Worm (Caenorhabditis elegans) whole organism, late embryonic: ENCODE data around the gene nspc-10.

Experiments
- K02D7.2 ChIP-seq: sonication (generic microtip); optimal IDR thresholded peaks from 2 replicates; lab custom pipeline; 2017; ENCODE audit warnings: mild to moderate bottlenecking, missing genetic modification characterization, missing compliant biosample characterization
- ceh-18 ChIP-seq: sonication (generic microtip); optimal IDR thresholded peaks from 2 replicates; lab custom pipeline; 2016; ENCODE audit warnings: missing genetic modification characterization, missing compliant biosample characterization
- ceh-48 ChIP-seq: sonication (generic microtip); optimal IDR thresholded peaks from 2 replicates; lab custom pipeline; 2016; ENCODE audit warnings: missing genetic modification characterization, inconsistent platforms, missing compliant biosample characterization
- ceh-6 ChIP-seq: fragments of 200-800 bp; sonication (Bioruptor generic); optimal IDR thresholded peaks from 2 replicates; lab custom pipeline; 2018; ENCODE audit warnings: mild to moderate bottlenecking, missing genetic modification characterization, missing compliant biosample characterization
- dve-1 ChIP-seq: sonication (generic microtip); optimal IDR thresholded peaks from 2 replicates; lab custom pipeline; 2017; ENCODE audit warnings: antibody characterized with exemption, mild to moderate bottlenecking, missing genetic modification characterization, missing compliant biosample characterization
- elt-2 ChIP-seq: sonication (generic microtip); optimal IDR thresholded peaks from 2 replicates; lab custom pipeline; 2016; ENCODE audit warnings: missing genetic modification reagents, missing genetic modification characterization, missing compliant biosample characterization
- nhr-11 ChIP-seq: fragments of 150-350 bp; optimal IDR thresholded peaks from 2 replicates; lab custom pipeline; 2014; ENCODE audit warnings: missing biosample characterization, missing genetic modification characterization
- pha-4 ChIP-seq: fragments of 150-350 bp; optimal IDR thresholded peaks from 2 replicates; lab custom pipeline; 2018; ENCODE audit warnings: missing biosample characterization, missing genetic modification reagents, missing genetic modification characterization
- pqm-1 ChIP-seq: sonication (generic microtip); optimal IDR thresholded peaks from 2 replicates; lab custom pipeline; 2016; ENCODE audit warnings: missing genetic modification characterization, missing compliant biosample characterization
- sox-2 ChIP-seq: fragments of 200-800 bp; sonication (Bioruptor generic); IDR thresholded peaks from 2 replicates; pipeline ENCODE4 v1.3.6; 2022; ENCODE audit warnings: missing genetic modification reagents, missing genetic modification characterization, missing compliant biosample characterization
- tbx-2 ChIP-seq: sonication (generic microtip); optimal IDR thresholded peaks from 2 replicates; lab custom pipeline; 2016; ENCODE audit warnings: missing genetic modification characterization, missing compliant biosample characterization
- tbx-7 ChIP-seq: sonication (generic microtip); optimal IDR thresholded peaks from 2 replicates; lab custom pipeline; 2016; ENCODE audit warnings: missing genotype, missing genetic modification characterization, missing compliant biosample characterization

DNA sequence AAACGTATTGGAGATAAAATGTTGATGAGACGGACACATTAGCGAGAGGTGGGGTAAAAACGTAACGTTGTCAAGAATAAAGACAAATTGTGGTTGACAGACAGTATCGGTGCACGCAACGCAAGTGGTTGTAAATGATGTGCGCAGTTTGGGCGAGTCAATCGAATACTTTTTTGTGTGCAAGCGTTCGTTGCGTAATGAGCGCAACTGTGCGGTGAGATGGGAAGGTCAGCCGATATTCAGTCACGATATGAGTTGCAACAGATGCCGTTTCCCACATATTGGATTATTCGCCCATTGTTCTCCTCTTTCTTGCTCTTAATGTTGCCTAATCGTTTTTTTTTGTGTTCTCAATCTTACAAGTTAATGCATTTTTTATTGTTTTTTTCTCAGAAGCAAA, 22.7 kb upstream of the nspc-10 start, which contains the start of gene ceh-40:
- TF ChIP-seq elt-2 (tag; lab: Kevin White, UChicago) (peak; percentile 26), ceh-6 (GFP tag; lab: Kevin White, UChicago) (no peak), ceh-48 (tag; lab: Kevin White, UChicago) (no peak), dve-1 (no peak), sox-2 (no peak), tbx-2 (tag; lab: Kevin White, UChicago) (peak; percentile 35), tbx-7 (tag; lab: Kevin White, UChicago) (no peak), K02D7.2 (tag; lab: Kevin White, UChicago) (no peak), pha-4 (tag; lab: Kevin White, UChicago) (no peak), nhr-11 (tag; lab: Kevin White, UChicago) (no peak), ceh-18 (tag; lab: Kevin White, UChicago) (no peak), pqm-1 (tag; lab: Kevin White, UChicago) (no peak)
